Fruit fly (Drosophila melanogaster): Measurements from ENCODE around the gene Cht5.

Cht5 gene

DNA sequence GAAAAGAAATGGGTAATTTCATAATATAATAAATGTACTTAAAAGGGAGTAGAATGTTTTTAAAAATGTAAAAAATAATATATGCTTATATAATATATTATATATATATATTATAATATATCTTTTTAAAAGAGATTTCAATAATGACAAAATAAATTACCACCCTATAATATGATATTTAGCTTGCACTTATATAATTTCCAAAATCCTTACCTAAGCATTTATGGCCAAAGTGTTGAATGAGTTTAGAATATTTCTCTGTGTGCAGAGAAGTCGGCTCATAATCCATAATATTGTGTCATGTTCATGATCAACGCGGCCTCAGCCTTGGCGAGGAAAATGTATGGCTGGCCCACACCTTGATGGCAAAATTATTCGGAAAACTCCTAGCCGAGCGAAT lies 20.9 kb downstream of the Cht5 start (continued):
- TF ChIP-seq dac (GFP tag; optimal IDR thresholded peaks at IDR 0.05) (no peak), Sox102F (GFP tag; optimal IDR thresholded peaks at IDR 0.05) (no peak), cyc (GFP tag; optimal IDR thresholded peaks at IDR 0.05) (no peak), CG31627 (GFP tag; optimal IDR thresholded peaks at IDR 0.05) (no peak), Hr4 (GFP tag; optimal IDR thresholded peaks at IDR 0.05) (peak; percentile 18), CG6792 (GFP tag; optimal IDR thresholded peaks at IDR 0.05) (no peak), esn (GFP tag; optimal IDR thresholded peaks at IDR 0.05) (no peak)

DNA sequence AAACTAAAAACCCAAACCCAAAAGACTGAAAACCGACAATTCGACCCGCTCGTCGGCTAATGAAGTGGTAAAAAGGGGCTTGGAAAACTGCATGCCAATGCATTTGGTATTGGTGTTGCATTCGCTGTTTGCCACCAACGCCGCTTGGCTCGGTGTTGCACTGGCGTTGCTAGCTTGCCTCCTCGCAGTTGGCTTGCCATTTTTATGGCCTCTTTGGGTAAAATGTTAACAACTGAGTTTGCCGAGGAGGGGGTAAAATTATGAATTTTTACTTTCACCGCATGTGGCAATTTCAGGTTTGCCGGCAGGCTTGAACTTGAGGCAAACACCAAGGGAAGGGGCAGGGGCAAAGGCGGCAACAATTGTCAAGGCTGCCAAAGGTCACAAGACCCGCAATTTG lies 21.3 kb downstream of the Cht5 start:
- TF ChIP-seq CG7368 (GFP tag; optimal IDR thresholded peaks at IDR 0.05): no peak
- no peak for TF ChIP-seq CG9139 (GFP tag; optimal IDR thresholded peaks at IDR 0.05)
- TF ChIP-seq Ets96B (tag; optimal IDR thresholded peaks at IDR 0.05): no peak
- no peak for TF ChIP-seq Hr38 (GFP tag; optimal IDR thresholded peaks at IDR 0.05)
- TF ChIP-seq Smox (GFP tag; optimal IDR thresholded peaks at IDR 0.05): no peak
- TF ChIP-seq CG4318 (GFP tag; optimal IDR thresholded peaks at IDR 0.05): no peak
- TF ChIP-seq pdm3 (GFP tag; optimal IDR thresholded peaks at IDR 0.05): no peak
- TF ChIP-seq achi (GFP tag; optimal IDR thresholded peaks at IDR 0.05): no peak
- TF ChIP-seq spab (GFP tag; optimal IDR thresholded peaks at IDR 0.05): no peak
- no peak for TF ChIP-seq CG34406 (GFP tag; optimal IDR thresholded peaks at IDR 0.05)
- no peak for TF ChIP-seq CG11902 (GFP tag; optimal IDR thresholded peaks at IDR 0.05)
- no peak for TF ChIP-seq CG6792 (GFP tag; optimal IDR thresholded peaks at IDR 0.05)
- no peak for TF ChIP-seq fkh (GFP tag; optimal IDR thresholded peaks at IDR 0.05)
- TF ChIP-seq CG6163 (GFP tag; IDR thresholded peaks at IDR 0.05): no peak

DNA sequence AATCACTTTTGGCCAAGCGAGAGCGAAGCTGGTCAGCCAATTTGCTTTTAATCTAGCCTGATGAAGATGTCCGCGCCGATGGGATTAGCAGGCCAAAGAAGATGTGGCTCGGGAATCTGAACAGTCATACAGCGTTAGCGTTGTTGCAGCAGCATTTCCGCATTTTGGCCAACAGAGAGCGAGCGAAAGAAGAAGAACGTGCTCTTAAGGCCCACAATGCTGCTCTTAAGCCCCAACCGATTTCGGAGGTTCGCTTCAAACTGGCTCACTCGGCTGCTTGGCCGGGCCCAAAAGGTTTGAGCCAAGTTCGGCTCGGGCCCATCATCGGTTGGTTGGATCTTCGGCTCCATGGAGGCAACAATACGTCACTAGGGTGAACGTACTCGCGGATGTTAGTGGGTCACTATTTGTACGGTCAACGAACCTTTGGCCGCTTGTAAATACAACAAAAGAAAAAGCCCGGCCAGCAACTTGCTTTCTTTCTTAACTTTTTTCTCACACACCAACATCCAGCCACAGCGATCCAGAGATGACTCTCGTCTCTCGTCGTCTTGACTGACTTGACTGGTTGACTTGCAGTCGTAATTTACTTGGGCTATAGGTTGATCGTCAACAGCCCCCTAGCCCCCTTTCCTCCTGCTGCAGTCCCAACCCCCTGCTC lies 22.4 kb downstream of the Cht5 start:
- TF ChIP-seq net (GFP tag; optimal IDR thresholded peaks at IDR 0.05) (no peak), svp (GFP tag) (peak; percentile 54), Eip78C (GFP tag) (peak; percentile 34), CG6854 (GFP tag; optimal IDR thresholded peaks at IDR 0.05) (peak; percentile 10)

DNA sequence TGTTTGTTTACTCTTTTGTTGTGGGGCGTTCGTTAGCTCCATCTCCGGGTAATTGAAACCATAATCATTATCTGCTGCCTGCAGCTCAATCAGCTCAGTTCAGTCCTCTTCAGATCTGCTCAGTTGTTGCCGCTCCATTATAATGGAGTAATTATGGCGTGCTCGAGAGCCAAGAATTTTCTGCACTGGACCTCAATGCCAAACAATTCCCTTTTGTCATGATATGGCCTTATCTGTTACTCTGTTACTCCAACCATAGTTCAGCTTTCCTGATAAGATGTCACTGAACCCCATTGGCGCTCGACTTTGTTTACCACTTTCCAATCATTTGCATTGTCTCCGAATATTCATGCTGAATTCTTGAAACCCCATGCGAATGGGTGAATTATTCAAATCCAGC lies 23.5 kb downstream of the Cht5 start:
- peak; percentile 90 for TF ChIP-seq svp (GFP tag)
- 0 out of 2 replicates have a peak, but pooled peaks have one; percentile 5 for TF ChIP-seq CG15336 (GFP tag; IDR thresholded peaks at IDR 0.05)
- TF ChIP-seq Eip78C (GFP tag): peak; percentile 67
- TF ChIP-seq cyc (GFP tag; optimal IDR thresholded peaks at IDR 0.05): no peak

DNA sequence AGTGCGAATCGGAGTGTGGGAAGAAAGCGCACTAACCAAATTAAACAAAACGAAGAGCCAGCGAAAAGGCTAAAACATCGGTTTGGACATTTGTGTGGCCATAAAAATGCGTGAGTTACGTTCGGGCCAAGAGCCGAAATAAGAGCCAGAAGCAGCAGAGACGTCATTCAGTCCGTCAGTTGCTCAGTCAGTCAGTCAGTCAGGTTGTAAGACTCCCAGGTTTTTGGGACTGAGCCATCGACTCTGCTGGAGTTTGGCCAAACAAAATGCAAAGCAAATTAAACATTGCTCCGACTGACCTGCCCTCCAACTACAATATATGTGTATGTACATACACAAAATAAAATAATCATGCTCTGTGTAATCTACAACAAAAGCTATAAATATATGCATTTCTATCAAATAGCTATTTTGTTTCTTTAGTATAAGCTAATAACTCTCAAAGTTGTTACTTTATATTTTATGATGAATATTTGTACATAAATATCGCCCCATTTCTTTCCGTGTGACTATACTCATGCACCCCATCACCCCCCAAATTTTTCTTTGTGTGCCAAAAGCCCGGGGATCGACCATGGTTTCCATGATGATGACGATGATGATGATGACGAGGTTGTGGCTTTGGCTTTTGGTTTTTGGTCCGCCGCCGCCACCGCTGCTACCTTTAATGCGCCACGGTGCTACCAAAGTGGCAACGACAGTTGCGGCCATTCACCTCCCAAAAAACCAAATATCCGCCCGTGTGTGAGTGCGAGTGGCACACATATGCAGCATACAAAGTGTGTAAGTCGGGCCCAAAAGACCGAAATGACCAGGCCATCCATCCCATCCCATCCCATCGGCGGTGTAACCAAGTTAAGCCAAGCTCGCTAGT lies 26.0 kb downstream of the Cht5 start:
- TF ChIP-seq Eip93F (GFP tag; optimal IDR thresholded peaks at IDR 0.05): peak; percentile 70
- TF ChIP-seq fd59A (GFP tag; optimal IDR thresholded peaks at IDR 0.05): no peak
- peak; percentile 88 for TF ChIP-seq Hr39 (GFP tag; optimal IDR thresholded peaks at IDR 0.05)
- TF ChIP-seq dsx (GFP tag; optimal IDR thresholded peaks at IDR 0.05; ENCODE audit: poor library complexity, severe bottlenecking): no peak
- TF ChIP-seq CG7368 (GFP tag; optimal IDR thresholded peaks at IDR 0.05): no peak
- peak; percentile 56 for TF ChIP-seq CG10631 (GFP tag; optimal IDR thresholded peaks at IDR 0.05)
- TF ChIP-seq net (GFP tag; optimal IDR thresholded peaks at IDR 0.05): no peak
- no peak for TF ChIP-seq CG16779 (tag; optimal IDR thresholded peaks at IDR 0.05)
- TF ChIP-seq Ets21C (GFP tag; optimal IDR thresholded peaks at IDR 0.05): peak; percentile 84
- TF ChIP-seq fd85E (GFP tag; optimal IDR thresholded peaks at IDR 0.05): no peak
- peak; percentile 55 for TF ChIP-seq CG34406 (GFP tag; optimal IDR thresholded peaks at IDR 0.05)
- TF ChIP-seq cyc (GFP tag; optimal IDR thresholded peaks at IDR 0.05): peak; percentile 86
- TF ChIP-seq CG8319 (GFP tag; optimal IDR thresholded peaks at IDR 0.05): peak; percentile 32
- TF ChIP-seq eg (GFP tag; IDR thresholded peaks at IDR 0.05): peak; percentile 34; the same call in 1 of the 3 replicates
- TF ChIP-seq Blimp-1 (GFP tag; optimal IDR thresholded peaks at IDR 0.05): peak; percentile 56
- TF ChIP-seq OdsH (GFP tag; optimal IDR thresholded peaks at IDR 0.05): peak; percentile 63
- TF ChIP-seq CG10669 (GFP tag; optimal IDR thresholded peaks at IDR 0.05): no peak
- peak; percentile 90 for TF ChIP-seq Sox102F (GFP tag; optimal IDR thresholded peaks at IDR 0.05)
- no peak for TF ChIP-seq Hr38 (GFP tag; optimal IDR thresholded peaks at IDR 0.05)
- no peak for TF ChIP-seq CG4318 (GFP tag; optimal IDR thresholded peaks at IDR 0.05)
- peak; percentile 98 for TF ChIP-seq svp (GFP tag)
- peak; percentile 64 for TF ChIP-seq pdm3 (GFP tag; optimal IDR thresholded peaks at IDR 0.05)
- TF ChIP-seq dac (GFP tag; optimal IDR thresholded peaks at IDR 0.05): no peak
- peak; percentile 46; the same call in 2 of the 3 replicates for TF ChIP-seq CG8119 (GFP tag; IDR thresholded peaks at IDR 0.05)
- peak; percentile 60 for TF ChIP-seq CG3919 (GFP tag; optimal IDR thresholded peaks at IDR 0.05)
- peak; percentile 94 for TF ChIP-seq Met (GFP tag; optimal IDR thresholded peaks at IDR 0.05)

Data from whole organism, prepupa.